Worm (Caenorhabditis elegans): ENCODE results near the gene F25A2.1.

DNA sequence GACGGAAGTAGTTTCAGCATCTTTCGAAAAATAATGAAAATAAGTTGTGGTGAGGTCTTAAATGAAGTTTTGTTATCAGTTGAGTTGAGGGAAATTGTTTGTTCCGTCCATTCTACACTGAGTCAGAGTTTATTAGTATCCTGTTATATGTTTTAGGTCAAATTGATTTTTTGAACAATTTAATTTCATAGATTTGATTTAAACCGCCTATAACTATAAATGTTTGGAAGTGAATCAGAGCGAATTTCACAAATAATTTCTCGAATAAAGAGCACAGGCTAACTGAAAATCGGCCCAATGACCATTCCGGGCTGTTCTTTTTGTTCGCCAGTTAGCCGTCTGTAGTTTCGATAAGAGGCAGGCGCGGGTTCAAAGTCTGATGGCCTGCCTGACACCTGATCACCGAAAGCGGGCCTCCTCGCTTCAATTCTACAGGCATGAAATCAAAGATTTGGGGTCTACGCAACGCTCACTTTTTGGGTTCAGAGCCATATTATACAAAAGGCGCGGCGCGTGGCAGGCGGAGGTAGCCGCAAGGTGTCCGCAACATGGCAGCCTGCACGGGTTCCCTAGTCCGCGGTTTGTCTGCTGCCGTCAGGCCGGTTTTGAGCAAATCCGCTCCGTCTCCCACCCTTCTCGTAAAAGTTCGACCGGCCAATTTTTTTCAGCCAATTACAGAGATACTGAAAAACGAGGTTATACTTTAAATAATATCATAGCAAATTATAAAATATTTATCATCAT lies 47.3 kb upstream of the F25A2.1 start, which contains the start of gene W07B8.4:
- TF ChIP-seq dao-5 (tag; optimal IDR thresholded peaks at IDR 0.05) (no peak), him-1 (tag; optimal IDR thresholded peaks at IDR 0.05) (no peak), W03F9.2 (tag; optimal IDR thresholded peaks at IDR 0.05) (no peak)

Data from whole organism, L4/young adult.